Worm (Caenorhabditis elegans) whole organism, L1 larva: ENCODE results near the gene F23A7.5.

Experiments used
- C04F5.9 ChIP-seq: sonication (generic microtip); optimal IDR thresholded peaks from 2 replicates; lab custom pipeline; 2016; ENCODE audit warnings: missing genetic modification characterization, missing compliant biosample characterization
- C16A3.4 ChIP-seq: fragments of 150-350 bp; optimal IDR thresholded peaks from 2 replicates; lab custom pipeline; 2014; ENCODE audit warnings: missing biosample characterization, missing genetic modification characterization
- F16B12.6 ChIP-seq: fragments of 150-350 bp; optimal IDR thresholded peaks from 2 replicates; lab custom pipeline; 2014; ENCODE audit warnings: missing biosample characterization, missing genetic modification characterization
- ama-1 ChIP-seq: fragments of 150-350 bp; optimal IDR thresholded peaks from 2 replicates; lab custom pipeline; 2014
- ceh-8 ChIP-seq: fragments of 200-800 bp; sonication (Bioruptor generic); optimal IDR thresholded peaks from 2 replicates; lab custom pipeline; 2018; ENCODE audit warnings: mild to moderate bottlenecking, missing genetic modification characterization, moderate library complexity, missing compliant biosample characterization
- ceh-88 ChIP-seq: fragments of 200-800 bp; sonication (Bioruptor generic); IDR thresholded peaks from 2 replicates; pipeline ENCODE4 v1.3.6; 2022; ENCODE audit warnings: missing genetic modification characterization, missing compliant biosample characterization
- dpl-1 ChIP-seq, 3 experiments: fragments of 150-350 bp in 2 of 3; sonication (generic microtip) in 1 of 3; optimal IDR thresholded peaks; 2 replicates each; lab custom pipeline; 2014 to 2017; ENCODE audit warnings: missing biosample characterization in 3 of 3, missing genetic modification characterization in 3 of 3, missing genetic modification reagents in 3 of 3
- dsc-1 ChIP-seq: sonication (generic microtip); optimal IDR thresholded peaks from 2 replicates; lab custom pipeline; 2016; ENCODE audit warnings: mild to moderate bottlenecking, missing genetic modification characterization, missing compliant biosample characterization
- efl-1 ChIP-seq, 4 experiments: fragments of 150-350 bp; optimal IDR thresholded peaks in 3 of 4; peaks in 1 of 4; 1 replicate in 1 of 4; 2 replicates in 3 of 4; lab custom pipeline; 2014; ENCODE audit warnings: missing biosample characterization in 2 of 4, missing genetic modification characterization in 2 of 4, missing genetic modification reagents in 2 of 4
- egl-27 ChIP-seq, 2 experiments: fragments of 150-350 bp in 1 of 2; sonication (generic microtip); optimal IDR thresholded peaks; 3 replicates each; lab custom pipeline; 2017 to 2018; ENCODE audit warnings: missing biosample characterization in 2 of 2, missing genetic modification characterization in 2 of 2, missing genetic modification reagents in 2 of 2
- elt-2 ChIP-seq: sonication (generic microtip); optimal IDR thresholded peaks from 2 replicates; lab custom pipeline; 2016; ENCODE audit warnings: missing genetic modification characterization, mild to moderate bottlenecking, inconsistent platforms, missing compliant biosample characterization, missing genetic modification reagents
- elt-3 ChIP-seq, 6 experiments: fragments of 150-350 bp in 1 of 6; sonication (generic microtip); optimal IDR thresholded peaks; 2 replicates each; lab custom pipeline; 2017 to 2018; ENCODE audit warnings: missing biosample characterization in 6 of 6, missing genetic modification characterization in 6 of 6, inconsistent platforms in 1 of 6
- fkh-8 ChIP-seq: sonication (generic microtip); optimal IDR thresholded peaks from 2 replicates; lab custom pipeline; 2016; ENCODE audit warnings: mild to moderate bottlenecking, missing genetic modification characterization, missing compliant biosample characterization
- fos-1 ChIP-seq: fragments of 150-350 bp; optimal IDR thresholded peaks from 2 replicates; lab custom pipeline; 2014; ENCODE audit warnings: missing biosample characterization, missing genetic modification characterization
- grh-1 ChIP-seq: fragments of 200-800 bp; sonication (Bioruptor generic); IDR thresholded peaks from 2 replicates; pipeline ENCODE4 v1.3.6; 2022; ENCODE audit warnings: missing genetic modification reagents, missing genetic modification characterization, missing compliant biosample characterization
- hlh-17 ChIP-seq: fragments of 200-800 bp; sonication (Bioruptor generic); optimal IDR thresholded peaks from 2 replicates; lab custom pipeline; 2018; ENCODE audit warnings: missing genetic modification characterization, mild to moderate bottlenecking, missing compliant biosample characterization, moderate library complexity, borderline replicate concordance
- hlh-4 ChIP-seq: sonication (generic microtip); optimal IDR thresholded peaks from 2 replicates; lab custom pipeline; 2016; ENCODE audit warnings: mild to moderate bottlenecking, missing genetic modification characterization, missing compliant biosample characterization
- hpl-2 ChIP-seq: fragments of 150-350 bp; optimal IDR thresholded peaks from 2 replicates; lab custom pipeline; 2014; ENCODE audit warnings: missing biosample characterization, missing genetic modification reagents, missing genetic modification characterization
- jun-1 ChIP-seq: fragments of 150-350 bp; optimal IDR thresholded peaks from 2 replicates; lab custom pipeline; 2014; ENCODE audit warnings: missing biosample characterization, missing genetic modification reagents, missing genetic modification characterization
- lin-14 ChIP-seq: fragments of 200-800 bp; sonication (Bioruptor generic); optimal IDR thresholded peaks from 2 replicates; lab custom pipeline; 2018; ENCODE audit warnings: mild to moderate bottlenecking, missing genetic modification characterization, moderate library complexity, missing compliant biosample characterization
- lin-35 ChIP-seq, 2 experiments: fragments of 150-350 bp; optimal IDR thresholded peaks; 2 replicates each; lab custom pipeline; 2014; ENCODE audit warnings: missing biosample characterization in 2 of 2, missing genetic modification characterization in 2 of 2, missing genetic modification reagents in 2 of 2
- lin-39 ChIP-seq: fragments of 150-350 bp; optimal IDR thresholded peaks from 2 replicates; lab custom pipeline; 2014; ENCODE audit warnings: missing biosample characterization, missing genetic modification reagents, missing genetic modification characterization
- lsy-2 ChIP-seq, 2 experiments: fragments of 150-350 bp; optimal IDR thresholded peaks; 2 replicates each; lab custom pipeline; 2014; ENCODE audit warnings: missing biosample characterization in 2 of 2, missing genetic modification characterization in 2 of 2
- mab-9 ChIP-seq: fragments of 200-800 bp; sonication (Bioruptor generic); IDR thresholded peaks from 2 replicates; pipeline ENCODE4 v1.3.6; 2022; ENCODE audit warnings: missing genetic modification reagents, missing genetic modification characterization, missing compliant biosample characterization
- nhr-20 ChIP-seq: sonication (generic microtip); optimal IDR thresholded peaks from 2 replicates; lab custom pipeline; 2016; ENCODE audit warnings: mild to moderate bottlenecking, missing genetic modification characterization, missing compliant biosample characterization
- nhr-28 ChIP-seq: fragments of 150-350 bp; optimal IDR thresholded peaks from 2 replicates; lab custom pipeline; 2014; ENCODE audit warnings: missing biosample characterization, missing genetic modification characterization
- nhr-47 ChIP-seq: sonication (generic microtip); optimal IDR thresholded peaks from 2 replicates; lab custom pipeline; 2016; ENCODE audit warnings: mild to moderate bottlenecking, missing genetic modification characterization, moderate library complexity, missing compliant biosample characterization
- nhr-71 ChIP-seq: sonication (generic microtip); optimal IDR thresholded peaks from 2 replicates; lab custom pipeline; 2016; ENCODE audit warnings: mild to moderate bottlenecking, missing genetic modification characterization, moderate library complexity, missing compliant biosample characterization
- nhr-76 ChIP-seq: sonication (generic microtip); optimal IDR thresholded peaks from 2 replicates; lab custom pipeline; 2017; ENCODE audit warnings: missing biosample characterization, missing genetic modification characterization
- nhr-77 ChIP-seq: fragments of 150-350 bp; optimal IDR thresholded peaks from 2 replicates; lab custom pipeline; 2014; ENCODE audit warnings: missing biosample characterization, missing genetic modification characterization
- nhr-84 ChIP-seq: sonication (generic microtip); optimal IDR thresholded peaks from 2 replicates; lab custom pipeline; 2017; ENCODE audit warnings: missing biosample characterization, missing genetic modification characterization
- nhr-85 ChIP-seq: sonication (generic microtip); peaks from one replicate; lab custom pipeline; 2016; ENCODE audit warnings: missing genetic modification characterization, inconsistent platforms, missing compliant biosample characterization
- nhr-90 ChIP-seq: sonication (generic microtip); optimal IDR thresholded peaks from 2 replicates; lab custom pipeline; 2016; ENCODE audit warnings: mild to moderate bottlenecking, missing genetic modification characterization, missing compliant biosample characterization; ENCODE audit not compliant: poor library complexity
- pax-3 ChIP-seq: fragments of 200-800 bp; sonication (Bioruptor generic); optimal IDR thresholded peaks from 2 replicates; lab custom pipeline; 2018; ENCODE audit warnings: mild to moderate bottlenecking, missing genetic modification characterization, moderate library complexity, missing compliant biosample characterization
- pqm-1 ChIP-seq: sonication (generic microtip); optimal IDR thresholded peaks from 3 replicates; lab custom pipeline; 2017; ENCODE audit warnings: missing biosample characterization, missing genetic modification characterization
- rnt-1 ChIP-seq: sonication (generic microtip); optimal IDR thresholded peaks from 2 replicates; lab custom pipeline; 2016; ENCODE audit warnings: mild to moderate bottlenecking, missing genetic modification characterization, moderate library complexity, missing compliant biosample characterization
- skn-1 ChIP-seq: fragments of 150-350 bp; optimal IDR thresholded peaks from 2 replicates; lab custom pipeline; 2014; ENCODE audit warnings: missing biosample characterization, missing genetic modification characterization
- snu-23 ChIP-seq: sonication (generic microtip); optimal IDR thresholded peaks from 2 replicates; lab custom pipeline; 2016; ENCODE audit warnings: missing genetic modification characterization, missing compliant biosample characterization
- sup-37 ChIP-seq: fragments of 200-800 bp; sonication (Bioruptor generic); optimal IDR thresholded peaks from 2 replicates; lab custom pipeline; 2018; ENCODE audit warnings: mild to moderate bottlenecking, missing genetic modification characterization, missing compliant biosample characterization
- swsn-7 ChIP-seq: sonication (generic microtip); optimal IDR thresholded peaks from 2 replicates; lab custom pipeline; 2016; ENCODE audit warnings: missing genetic modification characterization, missing compliant biosample characterization
- tbx-2 ChIP-seq: sonication (generic microtip); optimal IDR thresholded peaks from 2 replicates; lab custom pipeline; 2016; ENCODE audit warnings: missing genetic modification characterization, missing compliant biosample characterization
- tlp-1 ChIP-seq: fragments of 150-350 bp; optimal IDR thresholded peaks from 2 replicates; lab custom pipeline; 2014; ENCODE audit warnings: missing biosample characterization, missing genetic modification characterization
- unc-86 ChIP-seq: sonication (generic microtip); optimal IDR thresholded peaks from 2 replicates; lab custom pipeline; 2016; ENCODE audit warnings: missing genetic modification characterization, missing compliant biosample characterization
- unc-98 ChIP-seq: fragments of 200-800 bp; sonication (Bioruptor generic); IDR thresholded peaks from 2 replicates; pipeline ENCODE4 v1.3.6; 2022; ENCODE audit warnings: missing genetic modification characterization, missing compliant biosample characterization
- xbp-1 ChIP-seq: sonication (generic microtip); optimal IDR thresholded peaks from 2 replicates; lab custom pipeline; 2016; ENCODE audit warnings: missing genetic modification characterization, missing compliant biosample characterization
- zag-1 ChIP-seq: fragments of 150-350 bp; optimal IDR thresholded peaks from 2 replicates; lab custom pipeline; 2014; ENCODE audit warnings: missing biosample characterization, missing genetic modification characterization

Gene F23A7.5

ce11 chrX:16192574-16192973 lies 36.1 kb upstream of the F23A7.5 start (continued):
- no peak for TF ChIP-seq rnt-1 (tag; lab: Kevin White, UChicago)
- peak; percentile 19 for TF ChIP-seq snu-23 (GFP tag; lab: Kevin White, UChicago)
- no peak for TF ChIP-seq lin-39 (tag; lab: Kevin White, UChicago)
- TF ChIP-seq grh-1 (GFP tag; lab: Robert Waterston, UW): no peak
- no peak for TF ChIP-seq unc-98 (GFP tag; lab: Robert Waterston, UW)
- no peak for TF ChIP-seq pax-3
- peak; percentile 52 for TF ChIP-seq lin-14 (GFP tag; lab: Kevin White, UChicago)
- no peak for TF ChIP-seq nhr-77 (tag; lab: Kevin White, UChicago)
- no peak for TF ChIP-seq C04F5.9
- peak; percentile 89 to 98 (median 94) for TF ChIP-seq elt-3 (tag; optimal IDR thresholded peaks at IDR 0.05; lab: Kevin White, UChicago)
- peak; percentile 14 for TF ChIP-seq jun-1 (tag; lab: Kevin White, UChicago)
- no peak for TF ChIP-seq hlh-17 (GFP tag; lab: Kevin White, UChicago)
- TF ChIP-seq lin-35 (GFP tag; optimal IDR thresholded peaks at IDR 0.05; lab: Kevin White, UChicago): peak in 1 of 2 experiments; percentile 65
- peak; percentile 73 for TF ChIP-seq nhr-71
- no peak for TF ChIP-seq ceh-88
- TF ChIP-seq sup-37 (GFP tag; lab: Kevin White, UChicago): no peak
- TF ChIP-seq unc-86 (tag; lab: Kevin White, UChicago): no peak
- no peak for TF ChIP-seq mab-9 (GFP tag; lab: Robert Waterston, UW)
- no peak for TF ChIP-seq xbp-1
- no peak for TF ChIP-seq hpl-2 (GFP tag; lab: Kevin White, UChicago)
- TF ChIP-seq C16A3.4 (tag; lab: Kevin White, UChicago): no peak
- TF ChIP-seq fkh-8: no peak
- TF ChIP-seq pqm-1 (tag; lab: Kevin White, UChicago): no peak
- no peak for TF ChIP-seq nhr-76
- no peak for TF ChIP-seq skn-1 (tag; lab: Kevin White, UChicago)
- TF ChIP-seq tlp-1 (tag; lab: Kevin White, UChicago): no peak
- peak; percentile 76 for TF ChIP-seq nhr-85 (tag; lab: Kevin White, UChicago)
- TF ChIP-seq nhr-90: peak; percentile 60
- TF ChIP-seq swsn-7: no peak
- TF ChIP-seq nhr-47 (tag; lab: Kevin White, UChicago): peak; percentile 15
- no peak for TF ChIP-seq efl-1 (optimal IDR thresholded peaks at IDR 0.05; lab: Kevin White, UChicago)
- peak in 1 of 2 experiments; percentile 3 for TF ChIP-seq efl-1 (GFP tag; optimal IDR thresholded peaks at IDR 0.05 in 1 of 2; lab: Kevin White, UChicago)
- no peak for TF ChIP-seq ceh-8
- no peak for TF ChIP-seq dsc-1 (tag; lab: Kevin White, UChicago)
- TF ChIP-seq nhr-20 (tag; lab: Kevin White, UChicago): peak; percentile 66
- no peak for TF ChIP-seq lsy-2 (tag; optimal IDR thresholded peaks at IDR 0.05; lab: Kevin White, UChicago)
- TF ChIP-seq nhr-28: no peak
- no peak for TF ChIP-seq zag-1 (tag; lab: Kevin White, UChicago)
- TF ChIP-seq dpl-1 (GFP tag; optimal IDR thresholded peaks at IDR 0.05; lab: Kevin White, UChicago): no peak
- TF ChIP-seq ama-1 (lab: Kevin White, UChicago): no peak
- no peak for TF ChIP-seq fos-1 (tag; lab: Kevin White, UChicago)
- peak; percentile 99 for TF ChIP-seq elt-2 (tag; lab: Kevin White, UChicago)
- TF ChIP-seq hlh-4 (tag; lab: Kevin White, UChicago): no peak
- TF ChIP-seq F16B12.6 (tag; lab: Kevin White, UChicago): no peak
- no peak for TF ChIP-seq nhr-84 (tag; lab: Kevin White, UChicago)
- no peak for TF ChIP-seq tbx-2 (tag; lab: Kevin White, UChicago)
- TF ChIP-seq egl-27 (tag; optimal IDR thresholded peaks at IDR 0.05; lab: Kevin White, UChicago): no peak
- TF ChIP-seq, all 84 proteins: peak for 15
